4 fruit fly cellular contexts compared by ENCODE assay signal in genomic region chr2L:16273439-16273838, dm6.
A peak's percentile ranks its signal among the peaks of the same experiment; 100 is the strongest.
TF ChIP-seq lines count a peak whose summit lies in the region.

No protein-coding gene starts in this region.

- TF ChIP-seq CTCF in whole organism, embryonic (GFP tag; optimal IDR thresholded peaks at IDR 0.05; lab: Kevin White, UChicago) = no peak

TF ChIP-seq in whole organism, adult, 20 proteins besides CTCF, POLR2A, EP300 and RAD21:
- TF ChIP-seq tj (GFP tag; optimal IDR thresholded peaks at IDR 0.05; lab: Kevin White, UChicago) = peak; percentile 92
- TF ChIP-seq pad (GFP tag; optimal IDR thresholded peaks at IDR 0.05; lab: Kevin White, UChicago) = no peak
- no peak for TF ChIP-seq CG5204 (GFP tag; optimal IDR thresholded peaks at IDR 0.05; lab: Kevin White, UChicago)
- no peak for TF ChIP-seq bab1 (GFP tag; optimal IDR thresholded peaks at IDR 0.05; lab: Kevin White, UChicago)
- TF ChIP-seq CG33017 (tag; optimal IDR thresholded peaks at IDR 0.05; lab: Kevin White, UChicago) = peak; percentile 1
- no peak for TF ChIP-seq toe (GFP tag; optimal IDR thresholded peaks at IDR 0.05; lab: Kevin White, UChicago)
- TF ChIP-seq CG1620 (GFP tag; optimal IDR thresholded peaks at IDR 0.05; lab: Kevin White, UChicago) = no peak
- peak; percentile 31 for TF ChIP-seq cic (GFP tag; optimal IDR thresholded peaks at IDR 0.05; lab: Kevin White, UChicago)
- no peak for TF ChIP-seq ovo (GFP tag; optimal IDR thresholded peaks at IDR 0.05; lab: Kevin White, UChicago)
- no peak for TF ChIP-seq CG7045 (GFP tag; optimal IDR thresholded peaks at IDR 0.05; lab: Kevin White, UChicago)
- TF ChIP-seq cnc (optimal IDR thresholded peaks at IDR 0.05; lab: Kevin White, UChicago) = no peak
- TF ChIP-seq CG12768 (GFP tag; optimal IDR thresholded peaks at IDR 0.05; lab: Kevin White, UChicago) = no peak
- peak; percentile 6 for TF ChIP-seq Mnt (GFP tag; optimal IDR thresholded peaks at IDR 0.05; lab: Kevin White, UChicago)
- TF ChIP-seq CG14711 (tag; optimal IDR thresholded peaks at IDR 0.05; lab: Kevin White, UChicago) = no peak
- no peak for TF ChIP-seq CG7101 (tag; optimal IDR thresholded peaks at IDR 0.05; lab: Kevin White, UChicago)
- TF ChIP-seq kay (GFP tag; lab: Kevin White, UChicago; ENCODE audit: borderline replicate concordance) = peak; percentile 53
- TF ChIP-seq CG11617 (GFP tag; optimal IDR thresholded peaks at IDR 0.05; lab: Kevin White, UChicago) = no peak
- TF ChIP-seq Hr96 (GFP tag; optimal IDR thresholded peaks at IDR 0.05; lab: Kevin White, UChicago) = no peak
- TF ChIP-seq Clk (GFP tag; optimal IDR thresholded peaks at IDR 0.05; lab: Kevin White, UChicago) = no peak
- no peak for TF ChIP-seq Crg-1 (GFP tag; optimal IDR thresholded peaks at IDR 0.05; lab: Kevin White, UChicago)
TF ChIP-seq in whole organism, adult: peak in this region for 5.

TF ChIP-seq in whole organism, embryonic, 481 proteins besides CTCF, POLR2A, EP300 and RAD21:
- TF ChIP-seq odd (GFP tag; optimal IDR thresholded peaks at IDR 0.05; lab: Kevin White, UChicago) = no peak
- peak; percentile 1 for TF ChIP-seq cg (GFP tag; optimal IDR thresholded peaks at IDR 0.05; lab: Kevin White, UChicago)
- TF ChIP-seq CG4282 (GFP tag; optimal IDR thresholded peaks at IDR 0.05; lab: Kevin White, UChicago) = no peak
- no peak for TF ChIP-seq CG4707 (GFP tag; optimal IDR thresholded peaks at IDR 0.05; lab: Kevin White, UChicago)
- peak in 1 of 2 experiments; percentile 12 for TF ChIP-seq crp (GFP tag; optimal IDR thresholded peaks at IDR 0.05; lab: Kevin White, UChicago)
- TF ChIP-seq pfk (GFP tag; optimal IDR thresholded peaks at IDR 0.05; lab: Kevin White, UChicago) = peak; percentile 33
- TF ChIP-seq chinmo (GFP tag; IDR thresholded peaks at IDR 0.05; lab: Robert Waterston, UW; ENCODE audit: partially characterized antibody) = peak; percentile 85; the same call in 1 of the 4 replicates
- TF ChIP-seq CG34422 (GFP tag; IDR thresholded peaks at IDR 0.05; lab: Robert Waterston, UW) = peak; percentile 9; the same call in 1 of the 3 replicates
- peak; percentile 1 for TF ChIP-seq sug (tag; optimal IDR thresholded peaks at IDR 0.05; lab: Kevin White, UChicago)
- TF ChIP-seq dysf (GFP tag; IDR thresholded peaks at IDR 0.05; lab: Robert Waterston, UW) = no peak
- no peak for TF ChIP-seq lmd (GFP tag; IDR thresholded peaks at IDR 0.05; lab: Robert Waterston, UW)
- no peak for TF ChIP-seq Stat92E (GFP tag; optimal IDR thresholded peaks at IDR 0.05; lab: Kevin White, UChicago)
- TF ChIP-seq onecut (GFP tag; IDR thresholded peaks at IDR 0.05; lab: Robert Waterston, UW) = peak; percentile 44; the same call in 1 of the 2 replicates
- TF ChIP-seq croc (GFP tag; conservative IDR thresholded peaks at IDR 0.05; lab: Robert Waterston, UW) = no peak
- no peak for TF ChIP-seq ftz-f1 (GFP tag; optimal IDR thresholded peaks at IDR 0.05; lab: Kevin White, UChicago)
- TF ChIP-seq sens (GFP tag; lab: Kevin White, UChicago) = peak; percentile 20
- 0 out of 2 replicates have a peak, but pooled peaks have one; percentile 6 for TF ChIP-seq CG4360 (GFP tag; IDR thresholded peaks at IDR 0.05; lab: Robert Waterston, UW)
- TF ChIP-seq CG13624 (GFP tag; optimal IDR thresholded peaks at IDR 0.05; lab: Kevin White, UChicago) = peak; percentile 77
- no peak for TF ChIP-seq dmrt11E (tag; optimal IDR thresholded peaks at IDR 0.05; lab: Kevin White, UChicago)
- TF ChIP-seq btn (GFP tag; optimal IDR thresholded peaks at IDR 0.05; lab: Kevin White, UChicago) = no peak

TF ChIP-seq in whole organism, prepupa, 60 proteins besides CTCF, POLR2A, EP300 and RAD21:
- peak; percentile 58 for TF ChIP-seq svp (GFP tag; lab: Kevin White, UChicago)
- no peak for TF ChIP-seq CG34406 (GFP tag; optimal IDR thresholded peaks at IDR 0.05; lab: Kevin White, UChicago)
- peak; percentile 42 for TF ChIP-seq Eip78C (GFP tag; lab: Kevin White, UChicago)
- no peak for TF ChIP-seq CG3919 (GFP tag; optimal IDR thresholded peaks at IDR 0.05; lab: Kevin White, UChicago)
- TF ChIP-seq CG6163 (GFP tag; IDR thresholded peaks at IDR 0.05; lab: Robert Waterston, UW) = peak; percentile 9; the same call in 1 of the 3 replicates
- no peak; the same call in 2 of the 3 replicates for TF ChIP-seq eg (GFP tag; IDR thresholded peaks at IDR 0.05; lab: Robert Waterston, UW)
- TF ChIP-seq Sox14 (GFP tag; optimal IDR thresholded peaks at IDR 0.05; lab: Kevin White, UChicago) = peak; percentile 5
- no peak for TF ChIP-seq dsx (GFP tag; optimal IDR thresholded peaks at IDR 0.05; lab: Kevin White, UChicago; ENCODE audit: poor library complexity, severe bottlenecking)

TF ChIP-seq in whole organism, wandering third instar larva, 38 proteins besides CTCF, POLR2A, EP300 and RAD21:
- TF ChIP-seq jim (GFP tag; optimal IDR thresholded peaks at IDR 0.05; lab: Kevin White, UChicago) (no peak), Rel (GFP tag; optimal IDR thresholded peaks at IDR 0.05; lab: Kevin White, UChicago) (no peak), Rel (tag; optimal IDR thresholded peaks at IDR 0.05; lab: Kevin White, UChicago) (peak; percentile 5)
TF ChIP-seq in whole organism, wandering third instar larva: peak in this region for 1.
